Fruit fly (Drosophila melanogaster) whole organism, embryonic: Measurements from ENCODE around the gene CG33346.

Experiments
- B-H2 ChIP-seq: fragments of 200-800 bp; sonication (Bioruptor generic); optimal IDR thresholded peaks from 2 replicates; lab custom pipeline; 2018; ENCODE audit warnings: missing biosample characterization, mild to moderate bottlenecking, missing genetic modification characterization
- CG10147 ChIP-seq: fragments of 200-800 bp; sonication (Bioruptor generic); optimal IDR thresholded peaks from 2 replicates; lab custom pipeline; 2019; ENCODE audit warnings: missing biosample characterization, mild to moderate bottlenecking, missing genetic modification characterization, moderate library complexity
- CG10274 ChIP-seq: fragments of 200-800 bp; sonication (Bioruptor generic); optimal IDR thresholded peaks from 3 replicates; lab custom pipeline; 2017; ENCODE audit warnings: missing biosample characterization, mild to moderate bottlenecking, missing genetic modification characterization
- CG11504 ChIP-seq: fragments of 200-800 bp; sonication (Bioruptor generic); optimal IDR thresholded peaks from 3 replicates; lab custom pipeline; 2019; ENCODE audit warnings: missing biosample characterization, mild to moderate bottlenecking, missing genetic modification characterization, moderate library complexity
- CG13123 ChIP-seq: fragments of 200-800 bp; sonication (Bioruptor generic); optimal IDR thresholded peaks from 2 replicates; lab custom pipeline; 2016; ENCODE audit warnings: missing biosample characterization, missing genetic modification characterization
- CG13296 ChIP-seq: fragments of 200-800 bp; sonication (Bioruptor generic); optimal IDR thresholded peaks from 3 replicates; lab custom pipeline; 2018; ENCODE audit warnings: missing biosample characterization, mild to moderate bottlenecking, missing genetic modification characterization
- CG14667 ChIP-seq: fragments of 200-800 bp; sonication (Bioruptor generic); IDR thresholded peaks from 2 replicates; pipeline ENCODE4 v1.3.6; 2022; ENCODE audit warnings: missing biosample characterization, missing genetic modification characterization
- CG15479 ChIP-seq: fragments of 200-800 bp; sonication (Bioruptor generic); optimal IDR thresholded peaks from 3 replicates; lab custom pipeline; 2019; ENCODE audit warnings: missing biosample characterization, mild to moderate bottlenecking, missing genetic modification characterization, moderate library complexity
- CG1602 ChIP-seq: fragments of 200-800 bp; sonication (Bioruptor generic); optimal IDR thresholded peaks from 3 replicates; lab custom pipeline; 2016; ENCODE audit warnings: missing biosample characterization, missing genetic modification characterization
- CG18262 ChIP-seq: fragments of 200-800 bp; optimal IDR thresholded peaks from 3 replicates; lab custom pipeline; 2019; ENCODE audit warnings: missing biosample characterization, mild to moderate bottlenecking, missing genetic modification characterization, moderate library complexity
- CG2116 ChIP-seq: fragments of 200-800 bp; sonication (Bioruptor generic); optimal IDR thresholded peaks from 3 replicates; lab custom pipeline; 2018; ENCODE audit warnings: missing biosample characterization, mild to moderate bottlenecking, missing genetic modification characterization
- CG2120 ChIP-seq: fragments of 200-800 bp; sonication (Bioruptor generic); optimal IDR thresholded peaks from 3 replicates; lab custom pipeline; 2016; ENCODE audit warnings: missing biosample characterization, missing genetic modification characterization
- CG2129 ChIP-seq: fragments of 200-800 bp; sonication (Bioruptor generic); IDR thresholded peaks from 2 replicates; pipeline ENCODE4 v1.3.6; 2022; ENCODE audit warnings: missing biosample characterization, missing genetic modification characterization; ENCODE audit not compliant: partially characterized antibody
- CG2875 ChIP-seq: fragments of 200-800 bp; sonication (Bioruptor generic); optimal IDR thresholded peaks from 2 replicates; lab custom pipeline; 2017; ENCODE audit warnings: missing biosample characterization, mild to moderate bottlenecking, missing genetic modification characterization, missing genetic modification reagents
- CG30020 ChIP-seq: fragments of 200-800 bp; optimal IDR thresholded peaks from 2 replicates; lab custom pipeline; 2019; ENCODE audit warnings: missing biosample characterization, mild to moderate bottlenecking, missing genetic modification characterization, moderate library complexity
- CG32772 ChIP-seq: fragments of 200-800 bp; sonication (Bioruptor generic); IDR thresholded peaks from 2 replicates; pipeline ENCODE4 v1.3.6; 2022; ENCODE audit warnings: missing biosample characterization, missing genetic modification characterization
- CG3847 ChIP-seq: fragments of 200-800 bp; sonication (Bioruptor generic); IDR thresholded peaks from 2 replicates; pipeline ENCODE4 v1.3.6; 2022; ENCODE audit warnings: missing biosample characterization, missing genetic modification characterization
- CG6683 ChIP-seq: fragments of 200-800 bp; sonication (Bioruptor generic); optimal IDR thresholded peaks from 2 replicates; lab custom pipeline; 2017; ENCODE audit warnings: missing biosample characterization, mild to moderate bottlenecking, missing genetic modification characterization, missing genetic modification reagents
- CG6689 ChIP-seq: fragments of 200-800 bp; sonication (Bioruptor generic); IDR thresholded peaks from 2 replicates; pipeline ENCODE4 v1.3.6; 2022; ENCODE audit warnings: missing biosample characterization, missing genetic modification characterization
- CG6765 ChIP-seq: fragments of 200-800 bp; sonication (Bioruptor generic); optimal IDR thresholded peaks from 3 replicates; lab custom pipeline; 2017; ENCODE audit warnings: missing biosample characterization, mild to moderate bottlenecking, missing genetic modification characterization
- CG7928 ChIP-seq: fragments of 200-800 bp; sonication (Bioruptor generic); optimal IDR thresholded peaks from 2 replicates; lab custom pipeline; 2017; ENCODE audit warnings: missing biosample characterization, mild to moderate bottlenecking, missing genetic modification characterization
- CG8290 ChIP-seq, 3 experiments: fragments of 200-800 bp; sonication (Bioruptor generic); optimal IDR thresholded peaks; 2 replicates each; lab custom pipeline; 2016 to 2019; ENCODE audit warnings: missing biosample characterization in 3 of 3, missing genetic modification characterization in 3 of 3, mild to moderate bottlenecking in 2 of 3, moderate library complexity in 1 of 3
- D19B ChIP-seq: fragments of 200-800 bp; sonication (Bioruptor generic); optimal IDR thresholded peaks from 2 replicates; lab custom pipeline; 2017; ENCODE audit warnings: missing biosample characterization, mild to moderate bottlenecking, missing genetic modification characterization
- H2.0 ChIP-seq: fragments of 200-800 bp; sonication (Bioruptor generic); IDR thresholded peaks from 2 replicates; pipeline ENCODE4 v1.3.6; 2022; ENCODE audit warnings: missing biosample characterization, missing genetic modification characterization
- HLH4C ChIP-seq: fragments of 200-800 bp; sonication (Bioruptor generic); IDR thresholded peaks from 3 replicates; pipeline ENCODE4 v1.3.6; 2022; ENCODE audit warnings: missing biosample characterization, missing genetic modification characterization; ENCODE audit not compliant: partially characterized antibody
- HLH54F ChIP-seq: fragments of 200-800 bp; sonication (Bioruptor generic); optimal IDR thresholded peaks from 3 replicates; lab custom pipeline; 2016; ENCODE audit warnings: missing biosample characterization, missing genetic modification characterization
- Hr51 ChIP-seq, 2 experiments: fragments of 200-800 bp; sonication (Bioruptor generic); optimal IDR thresholded peaks; 2 replicates in 1 of 2; 3 replicates in 1 of 2; lab custom pipeline; 2016 to 2018; ENCODE audit warnings: missing biosample characterization in 2 of 2, missing genetic modification characterization in 2 of 2, mild to moderate bottlenecking in 1 of 2, moderate library complexity in 1 of 2
- Lim3 ChIP-seq: fragments of 200-800 bp; sonication (Bioruptor generic); IDR thresholded peaks from 2 replicates; pipeline ENCODE4 v1.3.6; 2022; ENCODE audit warnings: missing biosample characterization, missing genetic modification characterization
- Max ChIP-seq: fragments of 200-800 bp; sonication (Bioruptor generic); optimal IDR thresholded peaks from 2 replicates; lab custom pipeline; 2016; ENCODE audit warnings: missing biosample characterization, mild to moderate bottlenecking, missing genetic modification characterization
- Sox100B ChIP-seq: fragments of 200-800 bp; sonication (Bioruptor generic); optimal IDR thresholded peaks from 3 replicates; lab custom pipeline; 2018; ENCODE audit warnings: missing biosample characterization, mild to moderate bottlenecking, missing genetic modification characterization
- amos ChIP-seq: fragments of 200-800 bp; sonication (Bioruptor generic); IDR thresholded peaks from 2 replicates; pipeline ENCODE4 v1.3.6; 2022; ENCODE audit warnings: missing biosample characterization, missing genetic modification characterization; ENCODE audit not compliant: partially characterized antibody
- cad ChIP-seq: fragments of >200 bp; optimal IDR thresholded peaks from 2 replicates; lab custom pipeline; 2017; ENCODE audit warnings: missing biosample characterization, missing genetic modification characterization
- chm ChIP-seq: fragments of 200-800 bp; sonication (Bioruptor generic); IDR thresholded peaks from 2 replicates; pipeline ENCODE4 v1.3.6; 2022; ENCODE audit warnings: missing biosample characterization, missing genetic modification characterization
- dimm ChIP-seq: fragments of 200-800 bp; sonication (Bioruptor generic); IDR thresholded peaks from 2 replicates; pipeline ENCODE4 v1.3.6; 2022; ENCODE audit warnings: missing biosample characterization, missing genetic modification characterization
- dm ChIP-seq: fragments of 200-800 bp; sonication (Bioruptor generic); optimal IDR thresholded peaks from 3 replicates; lab custom pipeline; 2016; ENCODE audit warnings: missing biosample characterization, missing genetic modification characterization
- gem ChIP-seq: fragments of 200-800 bp; sonication (Bioruptor generic); optimal IDR thresholded peaks from 2 replicates; lab custom pipeline; 2019; ENCODE audit warnings: missing biosample characterization, mild to moderate bottlenecking, missing genetic modification characterization, moderate library complexity
- jumu ChIP-seq: fragments of 200-800 bp; sonication (Bioruptor generic); optimal IDR thresholded peaks from 3 replicates; lab custom pipeline; 2016; ENCODE audit warnings: missing biosample characterization, missing genetic modification characterization
- knrl ChIP-seq: fragments of 200-800 bp; sonication (Bioruptor generic); IDR thresholded peaks from 3 replicates; pipeline ENCODE4 v1.3.6; 2022; ENCODE audit warnings: missing biosample characterization, missing genetic modification characterization; ENCODE audit not compliant: partially characterized antibody
- maf-S ChIP-seq: fragments of 200-800 bp; sonication (Bioruptor generic); optimal IDR thresholded peaks from 2 replicates; lab custom pipeline; 2016; ENCODE audit warnings: missing biosample characterization, missing genetic modification characterization
- pfk ChIP-seq: fragments of 200-800 bp; sonication (Bioruptor generic); optimal IDR thresholded peaks from 2 replicates; lab custom pipeline; 2018; ENCODE audit warnings: missing biosample characterization, mild to moderate bottlenecking, missing genetic modification characterization, moderate library complexity
- pzg ChIP-seq: fragments of 200-800 bp; sonication (Bioruptor generic); optimal IDR thresholded peaks from 3 replicates; lab custom pipeline; 2018; ENCODE audit warnings: missing biosample characterization, mild to moderate bottlenecking, missing genetic modification characterization, moderate library complexity
- salm ChIP-seq: fragments of 200-800 bp; sonication (Bioruptor generic); optimal IDR thresholded peaks from 2 replicates; lab custom pipeline; 2018; ENCODE audit warnings: missing biosample characterization, mild to moderate bottlenecking, missing genetic modification characterization
- scrt ChIP-seq: fragments of 200-800 bp; sonication (Bioruptor generic); optimal IDR thresholded peaks from 2 replicates; lab custom pipeline; 2018; ENCODE audit warnings: missing biosample characterization, mild to moderate bottlenecking, missing genetic modification characterization, moderate library complexity
- tio ChIP-seq: fragments of 200-800 bp; sonication (Bioruptor generic); optimal IDR thresholded peaks from 2 replicates; lab custom pipeline; 2017; ENCODE audit warnings: missing biosample characterization, missing genetic modification characterization, inconsistent platforms
- tll ChIP-seq, 2 experiments: fragments of 200-800 bp in 1 of 2; fragments of >200 bp in 1 of 2; sonication (Bioruptor generic) in 1 of 2; optimal IDR thresholded peaks; 2 replicates each; lab custom pipeline; 2017 to 2019; ENCODE audit warnings: missing biosample characterization in 2 of 2, missing genetic modification characterization in 2 of 2, mild to moderate bottlenecking in 1 of 2, moderate library complexity in 1 of 2
- twi ChIP-seq: fragments of 200-800 bp; optimal IDR thresholded peaks from 2 replicates; lab custom pipeline; 2019; ENCODE audit warnings: missing biosample characterization, mild to moderate bottlenecking, missing genetic modification characterization, moderate library complexity
- vnd ChIP-seq: fragments of 200-800 bp; sonication (Bioruptor generic); IDR thresholded peaks from 3 replicates; pipeline ENCODE4 v1.3.6; 2022; ENCODE audit warnings: missing biosample characterization, missing genetic modification characterization; ENCODE audit not compliant: partially characterized antibody

The CG33346 gene

dm6 chr3R:28676870-28677526 lies 8.0 kb downstream of the CG33346 start (continued):
- peak; percentile 13 for TF ChIP-seq scrt (GFP tag; lab: Kevin White, UChicago)
- TF ChIP-seq vnd (GFP tag; lab: Robert Waterston, UW): no peak
- no peak for TF ChIP-seq pzg (GFP tag; lab: Kevin White, UChicago)
- peak; percentile 74 for TF ChIP-seq CG2120 (GFP tag; lab: Kevin White, UChicago)
- peak; percentile 49 for TF ChIP-seq salm (tag; lab: Kevin White, UChicago)
- no peak for TF ChIP-seq CG2875
- TF ChIP-seq twi (tag; lab: Kevin White, UChicago): no peak
- TF ChIP-seq B-H2 (GFP tag; lab: Kevin White, UChicago): no peak
- TF ChIP-seq CG11504 (tag; lab: Kevin White, UChicago): peak; percentile 67
- TF ChIP-seq cad (GFP tag; lab: Kevin White, UChicago): no peak
- no peak for TF ChIP-seq Max (GFP tag; lab: Kevin White, UChicago)
- peak; percentile 64 for TF ChIP-seq H2.0 (GFP tag; lab: Robert Waterston, UW)
- TF ChIP-seq CG7928 (GFP tag; lab: Kevin White, UChicago): no peak
- no peak for TF ChIP-seq CG8290 (GFP tag; optimal IDR thresholded peaks at IDR 0.05; lab: Kevin White, UChicago)
- TF ChIP-seq CG8290 (tag; optimal IDR thresholded peaks at IDR 0.05; lab: Kevin White, UChicago): peak in 1 of 2 experiments; percentile 71
- TF ChIP-seq CG13123 (GFP tag; lab: Kevin White, UChicago): no peak
- no peak for TF ChIP-seq HLH54F (GFP tag; lab: Kevin White, UChicago)

dm6 chr3R:28677527-28678134 lies 8.6 kb downstream of the CG33346 start:
- TF ChIP-seq amos (GFP tag; lab: Robert Waterston, UW): no peak
- no peak for TF ChIP-seq chm
- TF ChIP-seq CG15479 (GFP tag; lab: Kevin White, UChicago): no peak
- no peak for TF ChIP-seq CG1602
- TF ChIP-seq CG18262 (tag; lab: Kevin White, UChicago): no peak
- no peak for TF ChIP-seq CG14667 (GFP tag; lab: Robert Waterston, UW)
- no peak for TF ChIP-seq CG6683
- TF ChIP-seq D19B (GFP tag; lab: Kevin White, UChicago): no peak
- TF ChIP-seq CG13296 (GFP tag; lab: Kevin White, UChicago): peak; percentile 4
- TF ChIP-seq CG2116 (GFP tag; lab: Kevin White, UChicago): no peak
- peak; percentile 36 for TF ChIP-seq CG10147
- TF ChIP-seq Hr51 (GFP tag; optimal IDR thresholded peaks at IDR 0.05; lab: Kevin White, UChicago): peak in 1 of 2 experiments; percentile 10
- TF ChIP-seq HLH4C (GFP tag; lab: Robert Waterston, UW): no peak
- TF ChIP-seq jumu (GFP tag; lab: Kevin White, UChicago): no peak
- no peak for TF ChIP-seq CG2129 (GFP tag; lab: Robert Waterston, UW)
- TF ChIP-seq Sox100B (GFP tag; lab: Kevin White, UChicago): peak; percentile 1
- TF ChIP-seq maf-S: no peak
- no peak for TF ChIP-seq CG10274
- no peak for TF ChIP-seq CG3847 (GFP tag; lab: Robert Waterston, UW)
- TF ChIP-seq dm (GFP tag; lab: Kevin White, UChicago): no peak
- no peak for TF ChIP-seq tio (GFP tag; lab: Kevin White, UChicago)
- no peak for TF ChIP-seq tll (GFP tag; optimal IDR thresholded peaks at IDR 0.05; lab: Kevin White, UChicago)
- TF ChIP-seq CG32772: no peak
- TF ChIP-seq Lim3: no peak
- TF ChIP-seq dimm: no peak
- TF ChIP-seq CG30020 (tag; lab: Kevin White, UChicago): no peak
- TF ChIP-seq gem: peak; percentile 48
- no peak for TF ChIP-seq CG6765 (GFP tag; lab: Kevin White, UChicago)
- no peak for TF ChIP-seq CG6689 (GFP tag; lab: Robert Waterston, UW)
- TF ChIP-seq knrl (GFP tag; lab: Robert Waterston, UW): no peak
- TF ChIP-seq pfk (GFP tag; lab: Kevin White, UChicago): no peak
